Fruit fly (Drosophila melanogaster) whole organism, embryonic: Measurements from ENCODE around the gene CG7065.

Experiments used
- Atf6 ChIP-seq: fragments of 200-800 bp; sonication (Bioruptor generic); IDR thresholded peaks from 2 replicates; pipeline ENCODE4 v1.3.6; 2022; ENCODE audit warnings: missing biosample characterization, missing genetic modification characterization
- BEAF-32 ChIP-seq: fragments of 200-800 bp; sonication (Bioruptor generic); optimal IDR thresholded peaks from 3 replicates; lab custom pipeline; 2017; ENCODE audit warnings: missing biosample characterization, missing genetic modification characterization, mild to moderate bottlenecking, moderate library complexity, missing genetic modification reagents
- C15 ChIP-seq: fragments of 200-800 bp; sonication (Bioruptor generic); IDR thresholded peaks from 3 replicates; pipeline ENCODE4 v1.3.6; 2022; ENCODE audit warnings: missing biosample characterization, missing genetic modification characterization
- CG10979 ChIP-seq: fragments of 200-800 bp; sonication (Bioruptor generic); optimal IDR thresholded peaks from 2 replicates; lab custom pipeline; 2018; ENCODE audit warnings: missing biosample characterization, mild to moderate bottlenecking, missing genetic modification characterization, moderate library complexity
- CG11456 ChIP-seq: fragments of 200-800 bp; sonication (Bioruptor generic); IDR thresholded peaks from 3 replicates; pipeline ENCODE4 v1.3.6; 2022; ENCODE audit warnings: missing biosample characterization, missing genetic modification characterization
- CG15696 ChIP-seq: fragments of 200-800 bp; sonication (Bioruptor generic); optimal IDR thresholded peaks from 2 replicates; lab custom pipeline; 2019; ENCODE audit warnings: missing biosample characterization, mild to moderate bottlenecking, missing genetic modification characterization, moderate library complexity
- CG16863 ChIP-seq: fragments of 200-800 bp; sonication (Bioruptor generic); optimal IDR thresholded peaks from 3 replicates; lab custom pipeline; 2016; ENCODE audit warnings: missing biosample characterization, missing genetic modification characterization
- CG17385 ChIP-seq: fragments of 200-800 bp; sonication (Bioruptor generic); optimal IDR thresholded peaks from 3 replicates; lab custom pipeline; 2018; ENCODE audit warnings: missing biosample characterization, mild to moderate bottlenecking, missing genetic modification characterization
- CG17829 ChIP-seq: fragments of 200-800 bp; optimal IDR thresholded peaks from 2 replicates; lab custom pipeline; 2019; ENCODE audit warnings: missing biosample characterization, mild to moderate bottlenecking, missing genetic modification characterization, moderate library complexity
- CG30403 ChIP-seq: fragments of 200-800 bp; sonication (Bioruptor generic); optimal IDR thresholded peaks from 3 replicates; lab custom pipeline; 2016; ENCODE audit warnings: missing biosample characterization, missing genetic modification characterization
- CG31388 ChIP-seq: fragments of 200-800 bp; sonication (Bioruptor generic); optimal IDR thresholded peaks from 2 replicates; lab custom pipeline; 2016; ENCODE audit warnings: missing biosample characterization, missing genetic modification characterization
- CG34376 ChIP-seq: fragments of 200-800 bp; sonication (Bioruptor generic); optimal IDR thresholded peaks from 2 replicates; lab custom pipeline; 2018; ENCODE audit warnings: missing biosample characterization, mild to moderate bottlenecking, missing genetic modification characterization
- CG3847 ChIP-seq: fragments of 200-800 bp; sonication (Bioruptor generic); IDR thresholded peaks from 2 replicates; pipeline ENCODE4 v1.3.6; 2022; ENCODE audit warnings: missing biosample characterization, missing genetic modification characterization
- CG6254 ChIP-seq: fragments of 200-800 bp; sonication (Bioruptor generic); optimal IDR thresholded peaks from 3 replicates; lab custom pipeline; 2017; ENCODE audit warnings: mild to moderate bottlenecking, missing biosample characterization, missing genetic modification reagents, missing genetic modification characterization
- CG6791 ChIP-seq: fragments of 200-800 bp; sonication (Bioruptor generic); IDR thresholded peaks from 3 replicates; pipeline ENCODE4 v1.3.6; 2022; ENCODE audit warnings: missing biosample characterization, missing genetic modification characterization; ENCODE audit not compliant: partially characterized antibody
- CG7556 ChIP-seq: fragments of 200-800 bp; sonication (Bioruptor generic); optimal IDR thresholded peaks from 2 replicates; lab custom pipeline; 2017; ENCODE audit warnings: missing biosample characterization, mild to moderate bottlenecking, missing genetic modification characterization
- CG8089 ChIP-seq: fragments of 200-800 bp; sonication (Bioruptor generic); optimal IDR thresholded peaks from 3 replicates; lab custom pipeline; 2016; ENCODE audit warnings: missing biosample characterization, missing genetic modification characterization
- CTCF ChIP-seq: fragments of 200-800 bp; sonication (Bioruptor generic); optimal IDR thresholded peaks from 2 replicates; lab custom pipeline; 2017; ENCODE audit warnings: missing biosample characterization, mild to moderate bottlenecking, missing genetic modification characterization, moderate library complexity
- Camta ChIP-seq: fragments of 200-800 bp; sonication (Bioruptor generic); optimal IDR thresholded peaks from 2 replicates; lab custom pipeline; 2016; ENCODE audit warnings: missing biosample characterization, missing genetic modification characterization
- D ChIP-seq, 2 experiments: fragments of 200-800 bp in 1 of 2; fragments of >200 bp in 1 of 2; sonication (Bioruptor generic) in 1 of 2; optimal IDR thresholded peaks; 2 replicates in 1 of 2; 3 replicates in 1 of 2; lab custom pipeline; 2017; ENCODE audit warnings: mild to moderate bottlenecking in 1 of 2, missing biosample characterization in 1 of 2, missing genetic modification characterization in 1 of 2, missing genetic modification reagents in 1 of 2
- Dbx ChIP-seq: fragments of 200-800 bp; sonication (Bioruptor generic); IDR thresholded peaks from 3 replicates; pipeline ENCODE4 v1.3.6; 2022; ENCODE audit warnings: missing biosample characterization, missing genetic modification characterization
- Deaf1 ChIP-seq: fragments of 200-800 bp; optimal IDR thresholded peaks from 3 replicates; lab custom pipeline; 2019; ENCODE audit warnings: missing biosample characterization, mild to moderate bottlenecking, missing genetic modification characterization, moderate library complexity
- H15 ChIP-seq: fragments of 200-800 bp; sonication (Bioruptor generic); IDR thresholded peaks from 3 replicates; pipeline ENCODE4 v1.3.6; 2022; ENCODE audit warnings: missing biosample characterization, missing genetic modification characterization
- Hmr ChIP-seq: fragments of 200-800 bp; sonication (Bioruptor generic); optimal IDR thresholded peaks from 3 replicates; lab custom pipeline; 2017; ENCODE audit warnings: mild to moderate bottlenecking, missing biosample characterization, missing genetic modification reagents, missing genetic modification characterization
- MBD-R2 ChIP-seq: fragments of 200-800 bp; sonication (Bioruptor generic); IDR thresholded peaks from 2 replicates; pipeline ENCODE4 v1.3.6; 2022; ENCODE audit warnings: missing biosample characterization, missing genetic modification characterization
- MTF-1 ChIP-seq: fragments of 200-800 bp; sonication (Bioruptor generic); optimal IDR thresholded peaks from 2 replicates; lab custom pipeline; 2018; ENCODE audit warnings: missing biosample characterization, mild to moderate bottlenecking, missing genetic modification characterization, borderline replicate concordance
- Max ChIP-seq: fragments of 200-800 bp; sonication (Bioruptor generic); optimal IDR thresholded peaks from 2 replicates; lab custom pipeline; 2016; ENCODE audit warnings: missing biosample characterization, mild to moderate bottlenecking, missing genetic modification characterization
- NC2α ChIP-seq: fragments of 200-800 bp; sonication (Bioruptor generic); optimal IDR thresholded peaks from 2 replicates; lab custom pipeline; 2016; ENCODE audit warnings: missing biosample characterization, missing genetic modification characterization
- NK7.1 ChIP-seq: fragments of 200-800 bp; sonication (Bioruptor generic); optimal IDR thresholded peaks from 3 replicates; lab custom pipeline; 2016; ENCODE audit warnings: missing biosample characterization, missing genetic modification characterization
- Nf-YA ChIP-seq: fragments of 200-800 bp; sonication (Bioruptor generic); IDR thresholded peaks from 2 replicates; pipeline ENCODE4 v1.3.6; 2022; ENCODE audit warnings: missing biosample characterization, missing genetic modification characterization
- Rx ChIP-seq: fragments of 200-800 bp; sonication (Bioruptor generic); IDR thresholded peaks from 2 replicates; pipeline ENCODE4 v1.3.6; 2022; ENCODE audit warnings: missing biosample characterization, missing genetic modification characterization
- Scr ChIP-seq: fragments of 200-800 bp; sonication (Bioruptor generic); IDR thresholded peaks from 2 replicates; pipeline ENCODE4 v1.3.6; 2022; ENCODE audit warnings: missing biosample characterization, missing genetic modification characterization; ENCODE audit not compliant: partially characterized antibody
- Vsx1 ChIP-seq: fragments of 200-800 bp; sonication (Bioruptor generic); optimal IDR thresholded peaks from 2 replicates; lab custom pipeline; 2017; ENCODE audit warnings: missing biosample characterization, mild to moderate bottlenecking, missing genetic modification characterization, missing genetic modification reagents
- bcd ChIP-seq: fragments of 200-800 bp; sonication (Bioruptor generic); optimal IDR thresholded peaks from 2 replicates; lab custom pipeline; 2017; ENCODE audit warnings: missing biosample characterization, mild to moderate bottlenecking, missing genetic modification characterization
- br ChIP-seq: fragments of >200 bp; optimal IDR thresholded peaks from 2 replicates; lab custom pipeline; 2017
- croc ChIP-seq: fragments of 200-800 bp; sonication (Bioruptor generic); conservative IDR thresholded peaks from 3 replicates; pipeline ENCODE4 v1.3.6; 2022; ENCODE audit warnings: missing biosample characterization, missing genetic modification characterization
- esg ChIP-seq: fragments of 200-800 bp; sonication (Bioruptor generic); conservative IDR thresholded peaks from 2 replicates; pipeline ENCODE4 v1.3.6; 2022; ENCODE audit warnings: missing biosample characterization, missing genetic modification characterization
- gem ChIP-seq: fragments of 200-800 bp; sonication (Bioruptor generic); optimal IDR thresholded peaks from 2 replicates; lab custom pipeline; 2019; ENCODE audit warnings: missing biosample characterization, mild to moderate bottlenecking, missing genetic modification characterization, moderate library complexity
- grau ChIP-seq: fragments of 200-800 bp; optimal IDR thresholded peaks from 3 replicates; lab custom pipeline; 2019; ENCODE audit warnings: missing biosample characterization, mild to moderate bottlenecking, missing genetic modification characterization, moderate library complexity
- h ChIP-seq: fragments of >200 bp; optimal IDR thresholded peaks from 2 replicates; lab custom pipeline; 2017
- nmo ChIP-seq: fragments of 200-800 bp; sonication (Bioruptor generic); optimal IDR thresholded peaks from 2 replicates; lab custom pipeline; 2018; ENCODE audit warnings: missing biosample characterization, mild to moderate bottlenecking, missing genetic modification characterization, moderate library complexity
- onecut ChIP-seq: fragments of 200-800 bp; sonication (Bioruptor generic); IDR thresholded peaks from 2 replicates; pipeline ENCODE4 v1.3.6; 2022; ENCODE audit warnings: missing biosample characterization, missing genetic modification characterization
- pho ChIP-seq: fragments of 200-800 bp; sonication (Bioruptor generic); optimal IDR thresholded peaks from 2 replicates; lab custom pipeline; 2016; ENCODE audit warnings: missing biosample characterization, missing genetic modification characterization
- phol ChIP-seq: fragments of 200-800 bp; sonication (Bioruptor generic); optimal IDR thresholded peaks from 3 replicates; lab custom pipeline; 2018; ENCODE audit warnings: missing biosample characterization, mild to moderate bottlenecking, missing genetic modification characterization, moderate library complexity
- psq ChIP-seq: fragments of 200-800 bp; sonication (Bioruptor generic); optimal IDR thresholded peaks from 2 replicates; lab custom pipeline; 2017; ENCODE audit warnings: missing biosample characterization, missing genetic modification characterization
- pum ChIP-seq: fragments of 200-800 bp; sonication (Bioruptor generic); optimal IDR thresholded peaks from 2 replicates; lab custom pipeline; 2016; ENCODE audit warnings: missing biosample characterization, missing genetic modification characterization
- scrt ChIP-seq: fragments of 200-800 bp; sonication (Bioruptor generic); optimal IDR thresholded peaks from 2 replicates; lab custom pipeline; 2018; ENCODE audit warnings: missing biosample characterization, mild to moderate bottlenecking, missing genetic modification characterization, moderate library complexity
- sens-2 ChIP-seq: fragments of 200-800 bp; sonication (Bioruptor generic); IDR thresholded peaks from 2 replicates; pipeline ENCODE4 v1.3.6; 2022; ENCODE audit warnings: missing biosample characterization, missing genetic modification characterization
- sqz ChIP-seq: fragments of 200-800 bp; sonication (Bioruptor generic); optimal IDR thresholded peaks from 3 replicates; lab custom pipeline; 2018; ENCODE audit warnings: missing biosample characterization, mild to moderate bottlenecking, missing genetic modification characterization
- tll ChIP-seq, 2 experiments: fragments of 200-800 bp in 1 of 2; fragments of >200 bp in 1 of 2; sonication (Bioruptor generic) in 1 of 2; optimal IDR thresholded peaks; 2 replicates each; lab custom pipeline; 2017 to 2019; ENCODE audit warnings: missing biosample characterization in 2 of 2, missing genetic modification characterization in 2 of 2, mild to moderate bottlenecking in 1 of 2, moderate library complexity in 1 of 2
- trem ChIP-seq: fragments of 200-800 bp; optimal IDR thresholded peaks from 3 replicates; lab custom pipeline; 2019; ENCODE audit warnings: missing biosample characterization, mild to moderate bottlenecking, missing genetic modification characterization, moderate library complexity

Gene CG7065

dm6 chrX:9119671-9120364 is 22.5 kb upstream of the CG7065 start (continued):
- peak; percentile 46 for TF ChIP-seq phol (tag; lab: Kevin White, UChicago)
- TF ChIP-seq C15 (GFP tag; lab: Robert Waterston, UW) = no peak
- no peak for TF ChIP-seq BEAF-32 (GFP tag; lab: Kevin White, UChicago)
- no peak for TF ChIP-seq pho
- TF ChIP-seq MBD-R2 = no peak
- TF ChIP-seq D (optimal IDR thresholded peaks at IDR 0.05; lab: Kevin White, UChicago) = no peak
- peak; percentile 46 for TF ChIP-seq D (GFP tag; optimal IDR thresholded peaks at IDR 0.05; lab: Kevin White, UChicago)
- TF ChIP-seq NK7.1 (GFP tag; lab: Kevin White, UChicago) = no peak
- TF ChIP-seq nmo = peak; percentile 53
- peak; percentile 65 for TF ChIP-seq CG7556 (GFP tag; lab: Kevin White, UChicago)
- peak; percentile 57 for TF ChIP-seq gem
- TF ChIP-seq CG6791 (GFP tag; lab: Robert Waterston, UW) = no peak
- no peak for TF ChIP-seq Camta (GFP tag; lab: Kevin White, UChicago)
- TF ChIP-seq Scr (GFP tag; lab: Robert Waterston, UW) = no peak
- TF ChIP-seq CG11456 (GFP tag; lab: Robert Waterston, UW) = no peak
- TF ChIP-seq MTF-1 (GFP tag; lab: Kevin White, UChicago) = no peak
- no peak for TF ChIP-seq sqz (GFP tag; lab: Kevin White, UChicago)
- TF ChIP-seq grau = peak; percentile 29
- no peak for TF ChIP-seq H15 (GFP tag; lab: Robert Waterston, UW)
- no peak for TF ChIP-seq CG8089 (GFP tag; lab: Kevin White, UChicago)
- TF ChIP-seq Nf-YA = no peak
- peak; percentile 44 for TF ChIP-seq CG10979 (tag; lab: Kevin White, UChicago)
- no peak for TF ChIP-seq tll (GFP tag; optimal IDR thresholded peaks at IDR 0.05; lab: Kevin White, UChicago)
- no peak for TF ChIP-seq h
- TF ChIP-seq NC2α = no peak
- no peak for TF ChIP-seq CG15696 (tag; lab: Kevin White, UChicago)
- no peak for TF ChIP-seq Vsx1
- no peak for TF ChIP-seq bcd (GFP tag; lab: Kevin White, UChicago)
- peak; percentile 10 for TF ChIP-seq pum (GFP tag; lab: Kevin White, UChicago)
- no peak for TF ChIP-seq Max (GFP tag; lab: Kevin White, UChicago)
- TF ChIP-seq CTCF = no peak
- no peak for TF ChIP-seq psq (GFP tag; lab: Kevin White, UChicago)
- TF ChIP-seq Hmr (GFP tag; lab: Kevin White, UChicago) = peak; percentile 24
- TF ChIP-seq Deaf1 (tag; lab: Kevin White, UChicago) = no peak
- no peak for TF ChIP-seq Atf6 (GFP tag; lab: Robert Waterston, UW)
- TF ChIP-seq scrt = no peak
- TF ChIP-seq CG6254 (GFP tag; lab: Kevin White, UChicago) = no peak
- no peak for TF ChIP-seq br (lab: Kevin White, UChicago)
- TF ChIP-seq trem (tag; lab: Kevin White, UChicago) = no peak
- no peak for TF ChIP-seq sens-2 (GFP tag; lab: Robert Waterston, UW)
- TF ChIP-seq CG17385 = peak; percentile 39
- TF ChIP-seq onecut (GFP tag; lab: Robert Waterston, UW) = no peak
- TF ChIP-seq CG3847 (GFP tag; lab: Robert Waterston, UW) = no peak
- TF ChIP-seq CG30403 (GFP tag; lab: Kevin White, UChicago) = peak; percentile 38
- no peak for TF ChIP-seq croc (GFP tag; lab: Robert Waterston, UW)
- no peak for TF ChIP-seq CG17829 (tag; lab: Kevin White, UChicago)
- TF ChIP-seq Rx (GFP tag; lab: Robert Waterston, UW) = no peak
- no peak for TF ChIP-seq CG34376 (GFP tag; lab: Kevin White, UChicago)
- no peak for TF ChIP-seq Dbx (GFP tag; lab: Robert Waterston, UW)
- no peak for TF ChIP-seq esg (GFP tag; lab: Robert Waterston, UW)
- TF ChIP-seq CG16863 = peak; percentile 3
- no peak for TF ChIP-seq CG31388 (GFP tag; lab: Kevin White, UChicago)
